Worm (Caenorhabditis elegans) whole organism, L4/young adult: ENCODE data around the gene nhr-30.

Experiments
- W03F9.2 ChIP-seq: fragments of 150-350 bp; optimal IDR thresholded peaks from 2 replicates; lab custom pipeline; 2014; ENCODE audit warnings: missing biosample characterization, missing genetic modification characterization
- him-1 ChIP-seq: sonication (generic microtip); optimal IDR thresholded peaks from 2 replicates; lab custom pipeline; 2016; ENCODE audit warnings: missing genotype, missing genetic modification reagents, missing genetic modification characterization, missing compliant biosample characterization

- TF ChIP-seq W03F9.2: no peak
- no peak for TF ChIP-seq him-1 (tag; lab: Kevin White, UChicago)
Observed at ce11 chrV:9084252-9084651, 39.3 kb downstream of the nhr-30 start.
